Fruit fly (Drosophila melanogaster): ENCODE data around the gene Tsp66A.
"Not testable (repeated sequence)": the region's sequence is repeated elsewhere in the genome, so short reads cannot be mapped to it uniquely, and the experiment has no call there.

Gene Tsp66A

dm6 chr3L:7496097-7496496 lies 30.8 kb downstream of the Tsp66A start, which contains the start of gene Cyp4d8:
Gene Cyp4d8 (minus strand): TSS chr3L:7496197.
- no peak for TF ChIP-seq CG32121 (GFP tag; IDR thresholded peaks at IDR 0.05)

- TF ChIP-seq rn (GFP tag; IDR thresholded peaks at IDR 0.05); EcR (GFP tag; optimal IDR thresholded peaks at IDR 0.05); CG34367 (tag; optimal IDR thresholded peaks at IDR 0.05): not testable (repeated sequence)
Measured at dm6 chr3L:7498731-7499130, 33.4 kb downstream of the Tsp66A start, which contains the start of gene CG8539. Gene CG8539 (minus strand): TSS chr3L:7498831.

dm6 chr3L:7506117-7506516 lies 40.8 kb downstream of the Tsp66A start, which contains the start of gene CG7548:
Gene CG7548 (minus strand): TSS chr3L:7506217.
- no peak for TF ChIP-seq CG12605 (GFP tag; IDR thresholded peaks at IDR 0.05)
- no peak for TF ChIP-seq CG32121 (GFP tag; IDR thresholded peaks at IDR 0.05)

DNA sequence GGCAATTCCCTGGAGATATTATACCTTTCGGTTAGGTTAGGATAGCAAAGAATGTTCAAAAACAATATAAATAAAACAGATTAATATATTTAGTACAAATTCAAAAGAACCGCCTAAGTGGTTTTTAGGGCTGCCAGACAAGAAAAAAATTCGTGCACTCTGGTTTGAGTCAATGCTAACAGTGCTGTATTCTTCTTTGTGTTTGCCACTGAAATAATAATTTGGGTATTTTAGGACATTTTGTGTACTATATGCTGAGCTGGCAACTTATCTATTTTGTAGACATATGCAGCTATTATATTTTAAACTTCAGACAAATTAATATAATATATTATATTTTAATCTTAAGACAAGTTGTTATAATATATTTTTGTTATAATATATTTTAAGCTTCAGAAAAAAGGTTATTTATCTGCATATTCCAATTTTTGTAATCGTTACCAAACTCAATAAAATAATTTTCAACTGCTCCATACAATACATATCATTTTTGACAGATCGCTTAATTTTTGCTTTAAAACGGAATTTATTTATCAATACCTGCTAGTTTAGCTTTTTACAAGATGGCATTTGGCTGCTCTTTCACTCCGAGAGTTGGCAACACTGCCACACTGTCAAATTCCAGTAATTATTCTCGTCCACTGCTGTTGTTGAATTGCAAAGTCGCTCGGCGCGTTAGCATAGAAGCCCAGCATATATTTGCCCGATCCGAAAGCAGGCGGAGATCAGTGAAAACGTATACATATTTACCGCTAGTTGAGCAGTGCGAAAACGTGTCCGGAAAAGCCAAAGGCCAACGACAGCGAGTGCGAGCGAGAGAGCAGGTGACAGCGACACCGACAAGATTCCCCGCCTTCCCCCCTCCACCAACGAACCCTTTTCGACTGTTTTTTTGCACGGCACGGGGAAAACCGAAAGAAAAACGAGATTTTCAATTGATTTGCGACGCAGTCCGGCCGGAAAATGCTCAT lies 45.4 kb downstream of the Tsp66A start, which contains the start of gene CG7546:
CG7546 (plus strand) TSS at position 573 of the 971 bp plus-strand sequence.
- 0 out of 3 replicates have a peak, but pooled peaks have one; percentile 26 for TF ChIP-seq CG4496 (GFP tag; IDR thresholded peaks at IDR 0.05)
- no peak for TF ChIP-seq gl (tag; optimal IDR thresholded peaks at IDR 0.05)
- peak; percentile 13; the same call in 1 of the 3 replicates for TF ChIP-seq fd96Ca (GFP tag; IDR thresholded peaks at IDR 0.05)
- no peak for TF ChIP-seq Pif1A (GFP tag; optimal IDR thresholded peaks at IDR 0.05)
- no peak for TF ChIP-seq Pif1B (GFP tag; optimal IDR thresholded peaks at IDR 0.05)
- no peak for TF ChIP-seq CG9948 (tag; optimal IDR thresholded peaks at IDR 0.05)
- TF ChIP-seq EcR (GFP tag; optimal IDR thresholded peaks at IDR 0.05), result peak; percentile 56
- peak; percentile 56 for TF ChIP-seq CG8159 (tag; optimal IDR thresholded peaks at IDR 0.05)
- TF ChIP-seq CG13204 (GFP tag; optimal IDR thresholded peaks at IDR 0.05), result peak; percentile 26
- TF ChIP-seq CG34367 (tag; optimal IDR thresholded peaks at IDR 0.05), result no peak
- no peak for TF ChIP-seq CG17806 (tag; optimal IDR thresholded peaks at IDR 0.05)
- no peak for TF ChIP-seq rn (GFP tag; IDR thresholded peaks at IDR 0.05)
- TF ChIP-seq CG14655 (GFP tag; optimal IDR thresholded peaks at IDR 0.05), result no peak
- peak; percentile 38 for TF ChIP-seq CG15710 (tag; optimal IDR thresholded peaks at IDR 0.05)
